Worm (Caenorhabditis elegans) whole organism, L4 larva: Measurements from ENCODE around the gene K09A9.6.

Experiments used
- F10B5.3 ChIP-seq: sonication (generic microtip); optimal IDR thresholded peaks from 2 replicates; lab custom pipeline; 2016; ENCODE audit warnings: mild to moderate bottlenecking, missing genetic modification characterization, missing compliant biosample characterization
- F26F4.8 ChIP-seq: fragments of 200-800 bp; sonication (Bioruptor generic); conservative IDR thresholded peaks from 2 replicates; pipeline ENCODE4 v1.3.6; 2022; ENCODE audit warnings: missing genetic modification characterization, missing compliant biosample characterization
- F49E8.2 ChIP-seq: sonication (generic microtip); optimal IDR thresholded peaks from 2 replicates; lab custom pipeline; 2016; ENCODE audit warnings: missing compliant biosample characterization, mild to moderate bottlenecking, missing genetic modification characterization, borderline replicate concordance
- T20F7.1 ChIP-seq: fragments of 200-800 bp; sonication (Bioruptor generic); optimal IDR thresholded peaks from 2 replicates; lab custom pipeline; 2018; ENCODE audit warnings: mild to moderate bottlenecking, missing genetic modification characterization, missing compliant biosample characterization
- Y48G9A.11 ChIP-seq: fragments of 200-800 bp; sonication (Bioruptor generic); IDR thresholded peaks from 2 replicates; pipeline ENCODE4 v1.3.6; 2022; ENCODE audit warnings: missing genetic modification reagents, missing genetic modification characterization, missing compliant biosample characterization
- ZK337.2 ChIP-seq: fragments of 200-800 bp; sonication (Bioruptor generic); IDR thresholded peaks from 2 replicates; pipeline ENCODE4 v1.3.6; 2022; ENCODE audit warnings: missing genetic modification reagents, missing genetic modification characterization, missing compliant biosample characterization
- aha-1 ChIP-seq: fragments of 150-350 bp; peaks from one replicate; lab custom pipeline; 2014; ENCODE audit warnings: missing biosample characterization, missing genetic modification characterization
- ama-1 ChIP-seq: fragments of 150-350 bp; optimal IDR thresholded peaks from 2 replicates; lab custom pipeline; 2014; ENCODE audit warnings: inconsistent platforms, mixed read lengths
- ceh-44 ChIP-seq: fragments of 200-800 bp; sonication (Bioruptor generic); IDR thresholded peaks from 2 replicates; pipeline ENCODE4 v1.3.6; 2022; ENCODE audit warnings: missing genetic modification reagents, missing genetic modification characterization, missing compliant biosample characterization
- ceh-62 ChIP-seq: sonication (generic microtip); optimal IDR thresholded peaks from 2 replicates; lab custom pipeline; 2017; ENCODE audit warnings: missing biosample characterization, missing genetic modification characterization
- ces-1 ChIP-seq: fragments of 150-350 bp; sonication (generic microtip); optimal IDR thresholded peaks from 4 replicates; lab custom pipeline; 2014; ENCODE audit warnings: missing biosample characterization, missing genetic modification reagents, missing genetic modification characterization
- daf-16 ChIP-seq, 3 experiments: sonication (generic microtip); optimal IDR thresholded peaks; 2 replicates each; lab custom pipeline; 2016 to 2017; ENCODE audit warnings: missing genetic modification characterization in 3 of 3, missing genetic modification reagents in 3 of 3, mild to moderate bottlenecking in 2 of 3, missing compliant biosample characterization in 2 of 3, missing biosample characterization in 1 of 3, moderate library complexity in 1 of 3
- daf-8 ChIP-seq: fragments of 200-800 bp; sonication (Bioruptor generic); IDR thresholded peaks from 2 replicates; pipeline ENCODE4 v1.3.6; 2022; ENCODE audit warnings: missing genetic modification characterization, missing compliant biosample characterization
- dmd-6 ChIP-seq: fragments of 200-800 bp; sonication (Bioruptor generic); IDR thresholded peaks from 2 replicates; pipeline ENCODE4 v1.3.6; 2022; ENCODE audit warnings: missing genetic modification reagents, missing genetic modification characterization, missing compliant biosample characterization
- duxl-1 ChIP-seq: sonication (generic microtip); optimal IDR thresholded peaks from 2 replicates; lab custom pipeline; 2016; ENCODE audit warnings: mild to moderate bottlenecking, missing genetic modification characterization, moderate library complexity, missing compliant biosample characterization; ENCODE audit not compliant: poor library complexity
- fkh-10 ChIP-seq: fragments of 150-350 bp; optimal IDR thresholded peaks from 2 replicates; lab custom pipeline; 2014; ENCODE audit warnings: missing biosample characterization, missing genetic modification reagents, missing genetic modification characterization
- hif-1 ChIP-seq, 2 experiments: sonication (generic microtip); optimal IDR thresholded peaks; 2 replicates each; lab custom pipeline; 2016 to 2017; ENCODE audit warnings: missing compliant biosample characterization in 2 of 2, missing genetic modification characterization in 2 of 2, missing genetic modification reagents in 2 of 2, missing genotype in 2 of 2, mild to moderate bottlenecking in 1 of 2
- hlh-30 ChIP-seq: sonication (generic microtip); optimal IDR thresholded peaks from 2 replicates; lab custom pipeline; 2017; ENCODE audit warnings: antibody characterized with exemption, mild to moderate bottlenecking, missing genetic modification characterization, missing compliant biosample characterization; ENCODE audit not compliant: insufficient read depth
- hmg-1.1 ChIP-seq: fragments of 200-800 bp; sonication (Bioruptor generic); IDR thresholded peaks from 2 replicates; pipeline ENCODE4 v1.3.6; 2022; ENCODE audit warnings: missing genetic modification reagents, missing genetic modification characterization, missing compliant biosample characterization
- jun-1 ChIP-seq: fragments of 150-350 bp; optimal IDR thresholded peaks from 2 replicates; lab custom pipeline; 2014; ENCODE audit warnings: missing biosample characterization, missing genetic modification reagents, missing genetic modification characterization
- lin-38 ChIP-seq: fragments of 200-800 bp; sonication (Bioruptor generic); IDR thresholded peaks from 2 replicates; pipeline ENCODE4 v1.3.6; 2022; ENCODE audit warnings: missing genetic modification reagents, missing genetic modification characterization, missing compliant biosample characterization
- lin-39 ChIP-seq: fragments of 150-350 bp; optimal IDR thresholded peaks from 2 replicates; lab custom pipeline; 2014; ENCODE audit warnings: missing biosample characterization, missing genetic modification reagents, missing genetic modification characterization
- lsy-2 ChIP-seq, 2 experiments: fragments of 150-350 bp in 1 of 2; sonication (generic microtip) in 1 of 2; optimal IDR thresholded peaks; 2 replicates each; lab custom pipeline; 2014 to 2017; ENCODE audit warnings: missing biosample characterization in 2 of 2, missing genetic modification characterization in 2 of 2
- madf-9 ChIP-seq: fragments of 200-800 bp; sonication (Bioruptor generic); conservative IDR thresholded peaks from 2 replicates; pipeline ENCODE4 v1.3.6; 2022; ENCODE audit warnings: missing genetic modification reagents, missing genetic modification characterization, missing compliant biosample characterization
- mdl-1 ChIP-seq, 2 experiments: fragments of 150-350 bp in 1 of 2; sonication (generic microtip) in 1 of 2; optimal IDR thresholded peaks; 2 replicates each; lab custom pipeline; 2014 to 2017; ENCODE audit warnings: missing biosample characterization in 2 of 2, missing genetic modification characterization in 2 of 2
- mep-1 ChIP-seq: fragments of 150-350 bp; sonication (generic microtip); optimal IDR thresholded peaks from 3 replicates; lab custom pipeline; 2014; ENCODE audit warnings: missing biosample characterization, missing genetic modification characterization
- mxl-3 ChIP-seq: fragments of 200-800 bp; sonication (Bioruptor generic); optimal IDR thresholded peaks from 2 replicates; lab custom pipeline; 2018; ENCODE audit warnings: mild to moderate bottlenecking, missing genetic modification characterization, missing compliant biosample characterization
- nhr-11 ChIP-seq: fragments of 150-350 bp; optimal IDR thresholded peaks from 2 replicates; lab custom pipeline; 2014; ENCODE audit warnings: missing biosample characterization, missing genetic modification characterization
- nhr-111 ChIP-seq: fragments of 200-800 bp; sonication (Bioruptor generic); optimal IDR thresholded peaks from 2 replicates; lab custom pipeline; 2018; ENCODE audit warnings: mild to moderate bottlenecking, missing genetic modification characterization, missing compliant biosample characterization
- nhr-41 ChIP-seq: fragments of 200-800 bp; sonication (Bioruptor generic); IDR thresholded peaks from 2 replicates; pipeline ENCODE4 v1.3.6; 2022; ENCODE audit warnings: missing genetic modification reagents, missing genetic modification characterization, missing compliant biosample characterization
- nhr-6 ChIP-seq: fragments of 150-350 bp; optimal IDR thresholded peaks from 2 replicates; lab custom pipeline; 2014; ENCODE audit warnings: missing biosample characterization, missing genetic modification characterization
- rbr-2 ChIP-seq: sonication (generic microtip); optimal IDR thresholded peaks from 2 replicates; lab custom pipeline; 2016; ENCODE audit warnings: missing genotype, missing genetic modification characterization, missing compliant biosample characterization
- saeg-2 ChIP-seq: fragments of 200-800 bp; sonication (Bioruptor generic); IDR thresholded peaks from 2 replicates; pipeline ENCODE4 v1.3.6; 2022; ENCODE audit warnings: missing genetic modification reagents, missing genetic modification characterization, missing compliant biosample characterization
- set-16 ChIP-seq: fragments of 200-800 bp; sonication (Bioruptor generic); IDR thresholded peaks from 2 replicates; pipeline ENCODE4 v1.3.6; 2022; ENCODE audit warnings: missing genetic modification reagents, missing genetic modification characterization, missing compliant biosample characterization
- spr-3 ChIP-seq: fragments of 200-800 bp; sonication (Bioruptor generic); optimal IDR thresholded peaks from 2 replicates; lab custom pipeline; 2018; ENCODE audit warnings: mild to moderate bottlenecking, missing genetic modification characterization, missing compliant biosample characterization
- unc-62 ChIP-seq, 3 experiments: fragments of 150-350 bp in 1 of 3; sonication (generic microtip); optimal IDR thresholded peaks in 2 of 3; peaks in 1 of 3; 1 replicate in 1 of 3; 2 replicates in 2 of 3; lab custom pipeline; 2014 to 2017; ENCODE audit warnings: missing biosample characterization in 3 of 3, missing genetic modification characterization in 3 of 3, missing genetic modification reagents in 3 of 3, missing genotype in 1 of 3
- zag-1 ChIP-seq: fragments of 150-350 bp; optimal IDR thresholded peaks from 2 replicates; lab custom pipeline; 2014; ENCODE audit warnings: missing biosample characterization, missing genetic modification characterization
- zip-2 ChIP-seq: fragments of 150-350 bp; optimal IDR thresholded peaks from 2 replicates; lab custom pipeline; 2014; ENCODE audit warnings: missing biosample characterization, missing genetic modification characterization
- ztf-7 ChIP-seq: fragments of 150-350 bp; optimal IDR thresholded peaks from 2 replicates; lab custom pipeline; 2014; ENCODE audit warnings: missing biosample characterization, missing genetic modification characterization

The K09A9.6 gene

ce11 chrX:15598661-15599384 lies 21.8 kb downstream of the K09A9.6 start (continued):
- TF ChIP-seq mxl-3 (GFP tag; lab: Kevin White, UChicago) (peak; percentile 14), ztf-7 (tag; lab: Kevin White, UChicago) (no peak), saeg-2 (GFP tag; lab: Robert Waterston, UW) (0 out of 2 replicates have a peak, but pooled peaks have one; percentile 9)

- TF ChIP-seq Y48G9A.11 (no peak), spr-3 (GFP tag; lab: Kevin White, UChicago) (no peak), F49E8.2 (no peak), daf-8 (GFP tag; lab: Robert Waterston, UW) (no peak), ZK337.2 (no peak), rbr-2 (no peak), dmd-6 (GFP tag; lab: Robert Waterston, UW) (0 out of 2 replicates have a peak, but pooled peaks have one; percentile 19), ceh-44 (GFP tag; lab: Robert Waterston, UW) (no peak), F10B5.3 (tag; lab: Kevin White, UChicago) (no peak), unc-62 (GFP tag; optimal IDR thresholded peaks at IDR 0.05 in 1 of 2; lab: Kevin White, UChicago) (peak in 1 of 2 experiments; percentile 70), unc-62 (tag; optimal IDR thresholded peaks at IDR 0.05; lab: Kevin White, UChicago) (no peak), daf-16 (GFP tag; optimal IDR thresholded peaks at IDR 0.05; lab: Kevin White, UChicago) (peak in 1 of 2 experiments; percentile 78), daf-16 (tag; optimal IDR thresholded peaks at IDR 0.05; lab: Kevin White, UChicago) (no peak)
These were observed 22.9 kb downstream of the K09A9.6 start for ce11 chrX:15599925-15600324.

DNA sequence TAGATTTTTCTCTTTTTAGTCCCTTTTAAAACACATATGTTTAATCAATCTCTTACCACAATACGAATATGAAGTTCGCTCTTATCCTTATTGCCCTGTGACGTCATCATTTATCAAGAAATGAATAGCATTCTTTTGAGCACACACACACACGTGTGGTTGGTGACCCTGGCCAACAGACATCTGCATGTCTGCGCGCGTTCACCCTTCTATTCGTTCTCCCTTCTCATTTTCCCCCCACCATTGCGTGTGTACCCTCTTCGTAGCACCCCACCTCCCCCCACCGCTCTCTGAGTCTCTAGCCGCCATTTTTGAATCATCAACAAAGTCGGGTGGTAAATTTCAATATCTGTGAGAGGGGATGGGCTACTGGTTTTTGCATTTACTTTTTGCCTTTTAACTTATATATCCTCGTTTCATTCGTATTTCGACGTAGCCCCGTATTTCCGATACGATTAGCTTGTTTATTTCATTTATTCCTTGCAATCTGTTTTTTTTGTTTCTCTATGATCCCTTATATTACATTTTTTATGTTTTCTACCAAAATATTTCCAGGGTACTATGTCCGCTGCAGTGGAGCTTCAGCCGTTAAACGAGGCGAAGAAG lies 23.6 kb downstream of the K09A9.6 start, which contains the start of gene ent-2:
Gene ent-2 (plus strand): TSS at position 556 of the 606 bp plus-strand sequence.
- peak; percentile 17 for TF ChIP-seq nhr-11 (tag; lab: Kevin White, UChicago)
- TF ChIP-seq madf-9 = no peak
- TF ChIP-seq mdl-1 (tag; optimal IDR thresholded peaks at IDR 0.05; lab: Kevin White, UChicago) = peak in 1 of 2 experiments; percentile 84
- peak; percentile 64 for TF ChIP-seq nhr-6 (tag; lab: Kevin White, UChicago)
- TF ChIP-seq nhr-41 (GFP tag; lab: Robert Waterston, UW) = no peak
- TF ChIP-seq ama-1 (lab: Kevin White, UChicago) = no peak
- peak; percentile 16 for TF ChIP-seq rbr-2
- peak; percentile 71 for TF ChIP-seq fkh-10 (GFP tag; lab: Kevin White, UChicago)
- TF ChIP-seq set-16 = 0 out of 2 replicates have a peak, but pooled peaks have one; percentile 13
- TF ChIP-seq F26F4.8 (GFP tag; lab: Robert Waterston, UW) = no peak
- peak in 1 of 2 experiments; percentile 40 for TF ChIP-seq lsy-2 (tag; optimal IDR thresholded peaks at IDR 0.05; lab: Kevin White, UChicago)
- peak; percentile 19; the same call in 1 of the 2 replicates for TF ChIP-seq dmd-6 (GFP tag; lab: Robert Waterston, UW)
- TF ChIP-seq hmg-1.1 = peak; percentile 70
- TF ChIP-seq T20F7.1 (GFP tag; lab: Kevin White, UChicago) = no peak
- no peak for TF ChIP-seq lin-39 (tag; lab: Kevin White, UChicago)
- TF ChIP-seq aha-1 (tag; lab: Kevin White, UChicago) = peak; percentile 13
- TF ChIP-seq mep-1 = peak; percentile 68
- no peak for TF ChIP-seq jun-1 (tag; lab: Kevin White, UChicago)
- TF ChIP-seq duxl-1 (tag; lab: Kevin White, UChicago) = no peak
- TF ChIP-seq hif-1 (tag; optimal IDR thresholded peaks at IDR 0.05; lab: Kevin White, UChicago) = peak in 1 of 2 experiments; percentile 1
- TF ChIP-seq zag-1 (tag; lab: Kevin White, UChicago) = no peak
- peak; percentile 52 for TF ChIP-seq hlh-30 (tag; lab: Kevin White, UChicago)
- peak; percentile 50 for TF ChIP-seq mxl-3 (GFP tag; lab: Kevin White, UChicago)
- no peak for TF ChIP-seq ces-1 (GFP tag; lab: Kevin White, UChicago)
- no peak for TF ChIP-seq nhr-111 (GFP tag; lab: Kevin White, UChicago)
- TF ChIP-seq ceh-62 (tag; lab: Kevin White, UChicago) = no peak
- TF ChIP-seq lin-38 (GFP tag; lab: Robert Waterston, UW) = no peak
- no peak for TF ChIP-seq zip-2 (tag; lab: Kevin White, UChicago)
